Worm (Caenorhabditis elegans) whole organism, L4/young adult: ENCODE measurements around the gene T28H11.8.
"Not testable (repeated sequence)": the region's sequence is repeated elsewhere in the genome, so short reads cannot be mapped to it uniquely, and the experiment has no call there.

Experiments used
- W03F9.2 ChIP-seq: fragments of 150-350 bp; optimal IDR thresholded peaks from 2 replicates; lab custom pipeline; 2014; ENCODE audit warnings: missing biosample characterization, missing genetic modification characterization
- dao-5 ChIP-seq: sonication (generic microtip); optimal IDR thresholded peaks from 2 replicates; lab custom pipeline; 2016; ENCODE audit warnings: missing genotype, missing genetic modification characterization, moderate library complexity, missing compliant biosample characterization

- TF ChIP-seq W03F9.2; dao-5 (tag; lab: Kevin White, UChicago): not testable (repeated sequence)
Observed at ce11 chrIV:5062278-5062677, 41.8 kb upstream of the T28H11.8 start, which contains the start of gene msp-57.
